Worm (Caenorhabditis elegans) whole organism, L4 larva: Measurements from ENCODE around the gene F44A6.5.
A peak's percentile ranks its signal among the peaks of the same experiment; 100 is the strongest.

ENCODE experiments used
- R02D3.7 ChIP-seq: fragments of 150-350 bp; sonication (generic microtip); optimal IDR thresholded peaks from 3 replicates; lab custom pipeline; 2014; ENCODE audit warnings: missing biosample characterization, missing genetic modification characterization
- T20F7.1 ChIP-seq: fragments of 200-800 bp; sonication (Bioruptor generic); optimal IDR thresholded peaks from 2 replicates; lab custom pipeline; 2018; ENCODE audit warnings: mild to moderate bottlenecking, missing genetic modification characterization, missing compliant biosample characterization
- T26A8.4 ChIP-seq: fragments of 200-800 bp; sonication (Bioruptor generic); IDR thresholded peaks from 2 replicates; pipeline ENCODE4 v1.3.6; 2022; ENCODE audit warnings: missing genetic modification characterization, missing compliant biosample characterization
- aha-1 ChIP-seq: fragments of 150-350 bp; peaks from one replicate; lab custom pipeline; 2014; ENCODE audit warnings: missing biosample characterization, missing genetic modification characterization
- arid-1 ChIP-seq: fragments of 200-800 bp; sonication (Bioruptor generic); conservative IDR thresholded peaks from 2 replicates; pipeline ENCODE4 v1.3.6; 2022; ENCODE audit warnings: missing genetic modification reagents, missing genetic modification characterization, missing compliant biosample characterization
- attf-4 ChIP-seq: sonication (generic microtip); optimal IDR thresholded peaks from 3 replicates; lab custom pipeline; 2017; ENCODE audit warnings: missing biosample characterization, missing genetic modification characterization
- ceh-62 ChIP-seq: sonication (generic microtip); optimal IDR thresholded peaks from 2 replicates; lab custom pipeline; 2017; ENCODE audit warnings: missing biosample characterization, missing genetic modification characterization
- daf-12 ChIP-seq: fragments of 150-350 bp; optimal IDR thresholded peaks from 2 replicates; lab custom pipeline; 2014; ENCODE audit warnings: missing biosample characterization, missing genetic modification reagents, missing genetic modification characterization
- daf-16 ChIP-seq, 3 experiments: sonication (generic microtip); optimal IDR thresholded peaks; 2 replicates each; lab custom pipeline; 2016 to 2017; ENCODE audit warnings: missing genetic modification characterization in 3 of 3, missing genetic modification reagents in 3 of 3, mild to moderate bottlenecking in 2 of 3, missing compliant biosample characterization in 2 of 3, missing biosample characterization in 1 of 3, moderate library complexity in 1 of 3
- daf-19 ChIP-seq: fragments of 200-800 bp; sonication (Bioruptor generic); conservative IDR thresholded peaks from 2 replicates; pipeline ENCODE4 v1.3.6; 2022; ENCODE audit warnings: missing genetic modification characterization, missing compliant biosample characterization
- daf-8 ChIP-seq: fragments of 200-800 bp; sonication (Bioruptor generic); IDR thresholded peaks from 2 replicates; pipeline ENCODE4 v1.3.6; 2022; ENCODE audit warnings: missing genetic modification characterization, missing compliant biosample characterization
- dmd-6 ChIP-seq: fragments of 200-800 bp; sonication (Bioruptor generic); IDR thresholded peaks from 2 replicates; pipeline ENCODE4 v1.3.6; 2022; ENCODE audit warnings: missing genetic modification reagents, missing genetic modification characterization, missing compliant biosample characterization
- dpl-1 ChIP-seq: fragments of 150-350 bp; optimal IDR thresholded peaks from 2 replicates; lab custom pipeline; 2014; ENCODE audit warnings: missing biosample characterization, missing genetic modification reagents, missing genetic modification characterization
- duxl-1 ChIP-seq: sonication (generic microtip); optimal IDR thresholded peaks from 2 replicates; lab custom pipeline; 2016; ENCODE audit warnings: mild to moderate bottlenecking, missing genetic modification characterization, moderate library complexity, missing compliant biosample characterization; ENCODE audit not compliant: poor library complexity
- dve-1 ChIP-seq: sonication (generic microtip); optimal IDR thresholded peaks from 2 replicates; lab custom pipeline; 2017; ENCODE audit warnings: antibody characterized with exemption, mild to moderate bottlenecking, missing genetic modification characterization, missing compliant biosample characterization; ENCODE audit not compliant: insufficient read depth
- egl-27 ChIP-seq: sonication (generic microtip); optimal IDR thresholded peaks from 3 replicates; lab custom pipeline; 2017; ENCODE audit warnings: missing biosample characterization, missing genetic modification reagents, missing genetic modification characterization
- fos-1 ChIP-seq: fragments of 150-350 bp; optimal IDR thresholded peaks from 2 replicates; lab custom pipeline; 2014; ENCODE audit warnings: missing biosample characterization, missing genetic modification characterization
- gei-8 ChIP-seq: fragments of 200-800 bp; sonication (Bioruptor generic); optimal IDR thresholded peaks from 2 replicates; lab custom pipeline; 2018; ENCODE audit warnings: mild to moderate bottlenecking, missing genetic modification characterization, missing compliant biosample characterization
- hif-1 ChIP-seq, 2 experiments: sonication (generic microtip); optimal IDR thresholded peaks; 2 replicates each; lab custom pipeline; 2016 to 2017; ENCODE audit warnings: missing compliant biosample characterization in 2 of 2, missing genetic modification characterization in 2 of 2, missing genetic modification reagents in 2 of 2, missing genotype in 2 of 2, mild to moderate bottlenecking in 1 of 2
- hlh-11 ChIP-seq: fragments of 200-800 bp; sonication (Bioruptor generic); optimal IDR thresholded peaks from 2 replicates; lab custom pipeline; 2018; ENCODE audit warnings: mild to moderate bottlenecking, missing genetic modification characterization, missing compliant biosample characterization
- hlh-30 ChIP-seq: sonication (generic microtip); optimal IDR thresholded peaks from 2 replicates; lab custom pipeline; 2017; ENCODE audit warnings: antibody characterized with exemption, mild to moderate bottlenecking, missing genetic modification characterization, missing compliant biosample characterization; ENCODE audit not compliant: insufficient read depth
- hmg-1.1 ChIP-seq: fragments of 200-800 bp; sonication (Bioruptor generic); IDR thresholded peaks from 2 replicates; pipeline ENCODE4 v1.3.6; 2022; ENCODE audit warnings: missing genetic modification reagents, missing genetic modification characterization, missing compliant biosample characterization
- jun-1 ChIP-seq: fragments of 150-350 bp; optimal IDR thresholded peaks from 2 replicates; lab custom pipeline; 2014; ENCODE audit warnings: missing biosample characterization, missing genetic modification reagents, missing genetic modification characterization
- lin-15B ChIP-seq: fragments of 150-350 bp; sonication (generic microtip); optimal IDR thresholded peaks from 3 replicates; lab custom pipeline; 2014; ENCODE audit warnings: missing biosample characterization, missing genetic modification characterization
- lin-38 ChIP-seq: fragments of 200-800 bp; sonication (Bioruptor generic); IDR thresholded peaks from 2 replicates; pipeline ENCODE4 v1.3.6; 2022; ENCODE audit warnings: missing genetic modification reagents, missing genetic modification characterization, missing compliant biosample characterization
- lin-39 ChIP-seq: fragments of 150-350 bp; optimal IDR thresholded peaks from 2 replicates; lab custom pipeline; 2014; ENCODE audit warnings: missing biosample characterization, missing genetic modification reagents, missing genetic modification characterization
- lsy-2 ChIP-seq, 2 experiments: fragments of 150-350 bp in 1 of 2; sonication (generic microtip) in 1 of 2; optimal IDR thresholded peaks; 2 replicates each; lab custom pipeline; 2014 to 2017; ENCODE audit warnings: missing biosample characterization in 2 of 2, missing genetic modification characterization in 2 of 2
- mdl-1 ChIP-seq, 2 experiments: fragments of 150-350 bp in 1 of 2; sonication (generic microtip) in 1 of 2; optimal IDR thresholded peaks; 2 replicates each; lab custom pipeline; 2014 to 2017; ENCODE audit warnings: missing biosample characterization in 2 of 2, missing genetic modification characterization in 2 of 2
- mep-1 ChIP-seq: fragments of 150-350 bp; sonication (generic microtip); optimal IDR thresholded peaks from 3 replicates; lab custom pipeline; 2014; ENCODE audit warnings: missing biosample characterization, missing genetic modification characterization
- mes-2 ChIP-seq: sonication (generic microtip); optimal IDR thresholded peaks from 2 replicates; lab custom pipeline; 2016; ENCODE audit warnings: missing genotype, mild to moderate bottlenecking, missing genetic modification characterization, missing compliant biosample characterization; ENCODE audit not compliant: poor library complexity, severe bottlenecking
- mxl-3 ChIP-seq: fragments of 200-800 bp; sonication (Bioruptor generic); optimal IDR thresholded peaks from 2 replicates; lab custom pipeline; 2018; ENCODE audit warnings: mild to moderate bottlenecking, missing genetic modification characterization, missing compliant biosample characterization
- nhr-10 ChIP-seq: fragments of 150-350 bp; optimal IDR thresholded peaks from 2 replicates; lab custom pipeline; 2014; ENCODE audit warnings: missing biosample characterization, missing genetic modification characterization
- nhr-11 ChIP-seq: fragments of 150-350 bp; optimal IDR thresholded peaks from 2 replicates; lab custom pipeline; 2014; ENCODE audit warnings: missing biosample characterization, missing genetic modification characterization
- nhr-25 ChIP-seq: sonication (generic microtip); optimal IDR thresholded peaks from 2 replicates; lab custom pipeline; 2017; ENCODE audit warnings: missing genetic modification characterization, mild to moderate bottlenecking, missing compliant biosample characterization, antibody characterized with exemption, moderate library complexity, borderline replicate concordance; ENCODE audit not compliant: insufficient read depth
- nhr-28 ChIP-seq: fragments of 150-350 bp; optimal IDR thresholded peaks from 2 replicates; lab custom pipeline; 2014; ENCODE audit warnings: missing biosample characterization, missing genetic modification characterization
- nhr-42 ChIP-seq: fragments of 200-800 bp; sonication (Bioruptor generic); IDR thresholded peaks from 2 replicates; pipeline ENCODE4 v1.3.6; 2022; ENCODE audit warnings: missing genetic modification characterization, missing compliant biosample characterization
- nhr-6 ChIP-seq: fragments of 150-350 bp; optimal IDR thresholded peaks from 2 replicates; lab custom pipeline; 2014; ENCODE audit warnings: missing biosample characterization, missing genetic modification characterization
- nhr-76 ChIP-seq: fragments of 150-350 bp; optimal IDR thresholded peaks from 2 replicates; lab custom pipeline; 2014; ENCODE audit warnings: missing biosample characterization, missing genetic modification characterization
- nhr-77 ChIP-seq: fragments of 150-350 bp; optimal IDR thresholded peaks from 2 replicates; lab custom pipeline; 2014; ENCODE audit warnings: missing biosample characterization, missing genetic modification characterization
- pha-4 ChIP-seq, 2 experiments: fragments of 150-350 bp in 1 of 2; fragments of 200-800 bp in 1 of 2; sonication (Bioruptor generic) in 1 of 2; IDR thresholded peaks in 1 of 2; optimal IDR thresholded peaks in 1 of 2; 2 replicates each; pipeline versions ENCODE4 v1.3.6 to Lab custom; 2014 to 2022; ENCODE audit warnings: missing genetic modification characterization in 2 of 2, missing genetic modification reagents in 2 of 2, missing biosample characterization in 1 of 2, missing compliant biosample characterization in 1 of 2
- rbr-2 ChIP-seq: sonication (generic microtip); optimal IDR thresholded peaks from 2 replicates; lab custom pipeline; 2016; ENCODE audit warnings: missing genotype, missing genetic modification characterization, missing compliant biosample characterization
- tag-97 ChIP-seq: fragments of 200-800 bp; sonication (Bioruptor generic); IDR thresholded peaks from 2 replicates; pipeline ENCODE4 v1.3.6; 2022; ENCODE audit warnings: missing genetic modification characterization, missing compliant biosample characterization
- unc-62 ChIP-seq, 3 experiments: fragments of 150-350 bp in 1 of 3; sonication (generic microtip); optimal IDR thresholded peaks in 2 of 3; peaks in 1 of 3; 1 replicate in 1 of 3; 2 replicates in 2 of 3; lab custom pipeline; 2014 to 2017; ENCODE audit warnings: missing biosample characterization in 3 of 3, missing genetic modification characterization in 3 of 3, missing genetic modification reagents in 3 of 3, missing genotype in 1 of 3
- ztf-7 ChIP-seq: fragments of 150-350 bp; optimal IDR thresholded peaks from 2 replicates; lab custom pipeline; 2014; ENCODE audit warnings: missing biosample characterization, missing genetic modification characterization

F44A6.5 gene

ce11 chrX:10197204-10197756 lies 21.4 kb downstream of the F44A6.5 start, which contains the start of gene nucb-1:
nucb-1 (plus strand) TSS chrX:10197706.
- TF ChIP-seq lin-39 (tag; lab: Kevin White, UChicago) (no peak), dmd-6 (GFP tag; lab: Robert Waterston, UW) (peak; percentile 33; the same call in 1 of the 2 replicates), lin-15B (tag; lab: Kevin White, UChicago) (no peak), pha-4 (GFP tag; IDR thresholded peaks at IDR 0.05; lab: Robert Waterston, UW) (no peak), pha-4 (tag; optimal IDR thresholded peaks at IDR 0.05; lab: Kevin White, UChicago) (peak; percentile 66), nhr-76 (tag; lab: Kevin White, UChicago) (no peak), unc-62 (GFP tag; optimal IDR thresholded peaks at IDR 0.05 in 1 of 2; lab: Kevin White, UChicago) (peak in 1 of 2 experiments; percentile 88), unc-62 (tag; optimal IDR thresholded peaks at IDR 0.05; lab: Kevin White, UChicago) (no peak), hmg-1.1 (GFP tag; lab: Robert Waterston, UW) (peak; percentile 62), jun-1 (tag; lab: Kevin White, UChicago) (no peak), hlh-11 (tag; lab: Kevin White, UChicago) (peak; percentile 72), nhr-28 (tag; lab: Kevin White, UChicago) (peak; percentile 78), hif-1 (tag; optimal IDR thresholded peaks at IDR 0.05; lab: Kevin White, UChicago) (peak in 1 of 2 experiments; percentile 37), lin-38 (no peak), mdl-1 (tag; optimal IDR thresholded peaks at IDR 0.05; lab: Kevin White, UChicago) (peak in 1 of 2 experiments; percentile 28), dpl-1 (GFP tag; lab: Kevin White, UChicago) (peak; percentile 41), lsy-2 (tag; optimal IDR thresholded peaks at IDR 0.05; lab: Kevin White, UChicago) (peak; percentile 15 to 90), T26A8.4 (GFP tag; lab: Robert Waterston, UW) (peak; percentile 39; the same call in 1 of the 2 replicates), gei-8 (GFP tag; lab: Kevin White, UChicago) (no peak), dve-1 (tag; lab: Kevin White, UChicago) (peak; percentile 79), nhr-11 (tag; lab: Kevin White, UChicago) (peak; percentile 72), duxl-1 (tag; lab: Kevin White, UChicago) (peak; percentile 28), mep-1 (tag; lab: Kevin White, UChicago) (peak; percentile 90), daf-16 (GFP tag; optimal IDR thresholded peaks at IDR 0.05; lab: Kevin White, UChicago) (no peak), daf-16 (tag; optimal IDR thresholded peaks at IDR 0.05; lab: Kevin White, UChicago) (peak; percentile 50), nhr-42 (GFP tag; lab: Robert Waterston, UW) (no peak), nhr-10 (no peak), daf-8 (GFP tag; lab: Robert Waterston, UW) (no peak), nhr-25 (tag; lab: Kevin White, UChicago) (peak; percentile 39), daf-12 (tag; lab: Kevin White, UChicago) (no peak), daf-19 (GFP tag; lab: Robert Waterston, UW) (no peak), ztf-7 (tag; lab: Kevin White, UChicago) (no peak), aha-1 (tag; lab: Kevin White, UChicago) (peak; percentile 59), mes-2 (peak; percentile 81), nhr-6 (tag; lab: Kevin White, UChicago) (peak; percentile 82), fos-1 (tag; lab: Kevin White, UChicago) (no peak), R02D3.7 (tag; lab: Kevin White, UChicago) (peak; percentile 59), hlh-30 (tag; lab: Kevin White, UChicago) (peak; percentile 78), egl-27 (tag; lab: Kevin White, UChicago) (no peak), T20F7.1 (peak; percentile 98), tag-97 (GFP tag; lab: Robert Waterston, UW) (no peak), mxl-3 (peak; percentile 60), rbr-2 (tag; lab: Kevin White, UChicago) (peak; percentile 65), ceh-62 (tag; lab: Kevin White, UChicago) (no peak), nhr-77 (tag; lab: Kevin White, UChicago) (peak; percentile 69), attf-4 (tag; lab: Kevin White, UChicago) (no peak), arid-1 (GFP tag; lab: Robert Waterston, UW) (no peak)
